Worm (Caenorhabditis elegans): ENCODE results near the gene C24H11.5.
"Not testable (repeated sequence)": the region's sequence is repeated elsewhere in the genome, so short reads cannot be mapped to it uniquely, and the experiment has no call there.

C24H11.5 gene

ce11 chrIII:11750817-11751216 is 29.2 kb upstream of the C24H11.5 start:
- TF ChIP-seq mml-1 (tag; optimal IDR thresholded peaks at IDR 0.05) = no peak
- TF ChIP-seq nhr-77 (tag; optimal IDR thresholded peaks at IDR 0.05) = no peak
- TF ChIP-seq pha-4 (tag; optimal IDR thresholded peaks at IDR 0.05) = no peak
- no peak for TF ChIP-seq fkh-2 (tag; optimal IDR thresholded peaks at IDR 0.05)
- no peak for TF ChIP-seq elt-2 (tag; optimal IDR thresholded peaks at IDR 0.05)
- no peak for TF ChIP-seq R02D3.7 (tag; optimal IDR thresholded peaks at IDR 0.05)
- TF ChIP-seq nhr-28 (tag; optimal IDR thresholded peaks at IDR 0.05) = no peak
- TF ChIP-seq sea-2 (GFP tag; optimal IDR thresholded peaks at IDR 0.05) = no peak
- no peak for TF ChIP-seq nhr-43 (tag; optimal IDR thresholded peaks at IDR 0.05; ENCODE audit: poor library complexity, severe bottlenecking)
- no peak for TF ChIP-seq ama-1 (optimal IDR thresholded peaks at IDR 0.05)
- no peak for TF ChIP-seq skn-1 (tag; optimal IDR thresholded peaks at IDR 0.05)
- no peak for TF ChIP-seq ztf-11 (tag; optimal IDR thresholded peaks at IDR 0.05)
- TF ChIP-seq egl-5 (tag; optimal IDR thresholded peaks at IDR 0.05) = no peak
- no peak for TF ChIP-seq daf-12 (tag; optimal IDR thresholded peaks at IDR 0.05)
- no peak for TF ChIP-seq hmg-11 (tag; optimal IDR thresholded peaks at IDR 0.05)
- no peak for TF ChIP-seq fkh-10 (GFP tag; optimal IDR thresholded peaks at IDR 0.05)
- TF ChIP-seq pqm-1 (tag; optimal IDR thresholded peaks at IDR 0.05) = no peak
- TF ChIP-seq nhr-237 (tag; optimal IDR thresholded peaks at IDR 0.05) = no peak
- no peak for TF ChIP-seq jun-1 (tag; optimal IDR thresholded peaks at IDR 0.05)
- TF ChIP-seq nhr-23 (tag; optimal IDR thresholded peaks at IDR 0.05) = no peak

ce11 chrIII:11757892-11758291 is 22.1 kb upstream of the C24H11.5 start:
- no peak for TF ChIP-seq jun-1 (tag; optimal IDR thresholded peaks at IDR 0.05)

DNA sequence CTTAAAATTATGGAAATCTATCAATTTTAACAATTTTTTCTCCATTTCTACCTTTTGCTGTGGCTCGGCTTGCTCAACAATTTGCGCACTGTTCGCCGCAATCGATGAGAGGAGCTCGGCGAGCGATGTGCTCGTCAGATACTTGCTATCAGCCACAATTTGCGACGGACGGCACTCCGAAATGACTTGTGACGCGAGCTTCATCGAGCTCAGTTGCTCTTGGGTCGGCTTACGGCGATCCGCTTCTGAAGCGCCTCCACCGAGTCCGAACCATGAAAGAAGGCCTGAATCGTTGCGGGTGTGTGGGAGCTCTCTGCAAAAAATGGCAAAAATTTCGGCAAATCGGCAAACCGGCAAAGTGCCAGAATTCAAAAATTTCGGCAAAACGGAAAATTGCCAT is 19.4 kb upstream of the C24H11.5 start:
- TF ChIP-seq egl-27 (tag; optimal IDR thresholded peaks at IDR 0.05) (no peak), nhr-76 (tag; optimal IDR thresholded peaks at IDR 0.05) (no peak), zag-1 (tag; optimal IDR thresholded peaks at IDR 0.05) (no peak), ceh-82 (tag; optimal IDR thresholded peaks at IDR 0.05) (no peak), tbx-2 (tag; optimal IDR thresholded peaks at IDR 0.05) (no peak), nhr-237 (tag; optimal IDR thresholded peaks at IDR 0.05) (no peak), lin-15B (tag; optimal IDR thresholded peaks at IDR 0.05) (no peak)

DNA sequence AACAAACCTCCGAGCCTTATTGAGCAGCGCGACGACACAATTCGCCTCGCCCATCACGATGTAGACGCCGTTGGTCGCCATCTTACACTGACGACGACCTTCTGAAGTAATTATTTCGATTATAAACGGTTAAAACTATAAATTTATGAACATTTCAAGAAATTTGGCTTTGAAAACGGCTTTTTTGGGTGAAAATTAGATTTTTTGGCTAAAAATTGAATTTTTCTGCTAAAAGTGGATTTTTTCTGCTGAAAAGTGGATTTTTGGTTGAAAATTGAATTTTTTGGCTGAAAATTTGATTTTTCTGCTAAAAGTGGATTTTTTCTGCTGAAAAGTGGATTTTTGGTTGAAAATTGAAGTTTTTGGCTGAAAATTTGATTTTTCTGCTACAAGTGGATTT is 6.5 kb upstream of the C24H11.5 start, which contains the start of gene gbf-1:
Gene gbf-1, minus strand, starts transcription at position 101 of the 400 bp plus-strand sequence.
- not testable (repeated sequence) for TF ChIP-seq aly-2 (tag; optimal IDR thresholded peaks at IDR 0.05); pha-4 (tag; optimal IDR thresholded peaks at IDR 0.05); ama-1 (optimal IDR thresholded peaks at IDR 0.05)

DNA sequence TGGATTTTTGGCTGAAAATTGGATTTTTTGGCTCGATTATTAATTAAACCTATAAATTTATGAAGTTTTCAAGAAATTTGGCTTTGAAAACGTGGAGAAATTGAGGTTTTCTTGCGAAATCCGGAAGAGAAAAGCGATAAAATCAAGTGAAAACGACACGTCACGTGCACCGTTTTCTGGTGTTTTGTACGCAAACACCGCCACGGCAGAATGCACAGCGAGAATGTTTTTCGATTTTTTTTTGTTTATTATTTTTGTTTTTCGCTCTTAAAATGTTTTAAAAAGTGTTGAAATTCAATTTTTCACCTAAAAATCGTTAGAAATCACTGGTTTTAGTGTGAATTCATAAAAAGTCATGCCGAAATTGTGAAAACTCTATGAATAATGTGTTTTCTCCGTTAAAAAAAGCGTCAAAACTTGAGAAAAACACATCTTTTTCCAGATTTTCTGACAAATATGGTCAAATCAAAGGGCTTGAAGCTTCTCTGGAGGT is 5.5 kb upstream of the C24H11.5 start, which contains the start of gene immp-1:
Gene immp-1, plus strand, starts transcription at position 443 of the 493 bp plus-strand sequence.
- no peak for TF ChIP-seq elt-2 (tag; optimal IDR thresholded peaks at IDR 0.05)
- TF ChIP-seq egl-5 (tag; optimal IDR thresholded peaks at IDR 0.05) = peak; percentile 22
- TF ChIP-seq nhr-237 (tag; optimal IDR thresholded peaks at IDR 0.05) = no peak
- no peak for TF ChIP-seq jun-1 (tag; optimal IDR thresholded peaks at IDR 0.05)
- TF ChIP-seq nhr-25 (tag; optimal IDR thresholded peaks at IDR 0.05) = peak; percentile 28
- peak; percentile 44 for TF ChIP-seq snpc-4 (tag; optimal IDR thresholded peaks at IDR 0.05)
- no peak for TF ChIP-seq unc-62 (GFP tag; optimal IDR thresholded peaks at IDR 0.05)
- no peak for TF ChIP-seq fos-1 (tag; optimal IDR thresholded peaks at IDR 0.05)
- peak; percentile 68 for TF ChIP-seq nhr-23 (tag; optimal IDR thresholded peaks at IDR 0.05)
- TF ChIP-seq nfya-1 (tag; optimal IDR thresholded peaks at IDR 0.05; ENCODE audit: insufficient read depth) = peak; percentile 58
- TF ChIP-seq pha-4 (tag; optimal IDR thresholded peaks at IDR 0.05) = peak; percentile 70
- peak; percentile 29 for TF ChIP-seq lin-15B (tag; optimal IDR thresholded peaks at IDR 0.05)

DNA sequence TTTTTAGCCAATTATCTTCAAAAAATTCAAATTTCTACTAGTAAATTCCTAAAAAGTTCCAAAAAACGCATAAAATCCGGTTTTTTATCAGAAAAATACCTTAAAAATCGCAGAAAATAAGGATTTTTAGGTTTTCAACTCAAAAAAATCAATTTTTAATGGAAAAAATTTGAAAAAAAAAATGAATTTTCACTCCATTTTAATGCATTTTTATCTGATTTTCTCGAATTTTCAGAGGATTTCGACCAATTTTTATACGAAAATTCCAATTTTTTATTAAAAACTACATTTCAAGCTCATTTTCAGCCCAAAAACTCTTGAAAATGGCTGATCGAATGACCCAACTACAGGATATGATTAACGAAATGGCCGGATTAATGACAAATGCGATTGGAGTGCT is 2.7 kb upstream of the C24H11.5 start, which contains the start of gene mdt-21:
Gene mdt-21, plus strand, starts transcription at position 301 of the 400 bp plus-strand sequence.
- no peak for TF ChIP-seq R02D3.7 (tag; optimal IDR thresholded peaks at IDR 0.05)
- no peak for TF ChIP-seq egl-27 (tag; optimal IDR thresholded peaks at IDR 0.05)
- no peak for TF ChIP-seq sea-2 (GFP tag; optimal IDR thresholded peaks at IDR 0.05)
- TF ChIP-seq nhr-76 (tag; optimal IDR thresholded peaks at IDR 0.05) = no peak
- no peak for TF ChIP-seq ceh-82 (tag; optimal IDR thresholded peaks at IDR 0.05)
- no peak for TF ChIP-seq skn-1 (tag; optimal IDR thresholded peaks at IDR 0.05)
- no peak for TF ChIP-seq lin-39 (tag; optimal IDR thresholded peaks at IDR 0.05)
- no peak for TF ChIP-seq snpc-4 (tag; optimal IDR thresholded peaks at IDR 0.05)
- no peak for TF ChIP-seq tbx-2 (tag; optimal IDR thresholded peaks at IDR 0.05)
- no peak for TF ChIP-seq nhr-11 (tag; optimal IDR thresholded peaks at IDR 0.05)
- no peak for TF ChIP-seq ceh-16 (tag; optimal IDR thresholded peaks at IDR 0.05)
- TF ChIP-seq ztf-4 (tag; optimal IDR thresholded peaks at IDR 0.05) = no peak
- TF ChIP-seq pha-4 (tag; optimal IDR thresholded peaks at IDR 0.05) = no peak
- no peak for TF ChIP-seq eor-1 (tag; optimal IDR thresholded peaks at IDR 0.05)
- TF ChIP-seq mml-1 (tag; optimal IDR thresholded peaks at IDR 0.05) = no peak
- TF ChIP-seq ZK546.5 (tag; optimal IDR thresholded peaks at IDR 0.05) = no peak
- no peak for TF ChIP-seq mdl-1 (tag; optimal IDR thresholded peaks at IDR 0.05)
